Fruit fly (Drosophila melanogaster): ENCODE data around the gene CG34448.

CG34448 gene

dm6 chr2L:2375655-2376417, 41.9 kb downstream of the CG34448 start, which contains the start of gene Atxn7 (continued):
- TF ChIP-seq jumu (GFP tag; optimal IDR thresholded peaks at IDR 0.05) (no peak), CG1024 (GFP tag; IDR thresholded peaks at IDR 0.05) (0 out of 2 replicates have a peak, but pooled peaks have one; percentile 21), CG2199 (GFP tag; IDR thresholded peaks at IDR 0.05) (no peak), CG6683 (GFP tag; optimal IDR thresholded peaks at IDR 0.05) (no peak), CG12659 (GFP tag; optimal IDR thresholded peaks at IDR 0.05) (peak; percentile 79), CG5953 (GFP tag; IDR thresholded peaks at IDR 0.05) (peak; percentile 68; the same call in 1 of the 2 replicates), CG4360 (GFP tag; IDR thresholded peaks at IDR 0.05) (peak; percentile 48; the same call in 1 of the 2 replicates), hkb (optimal IDR thresholded peaks at IDR 0.05) (no peak), hkb (GFP tag; IDR thresholded peaks at IDR 0.05) (peak; percentile 68), Chrac-16 (GFP tag; optimal IDR thresholded peaks at IDR 0.05) (no peak), slp2 (GFP tag; optimal IDR thresholded peaks at IDR 0.05) (peak; percentile 55), seq (GFP tag; IDR thresholded peaks at IDR 0.05) (peak; percentile 53; the same call in 1 of the 2 replicates), CG11696 (GFP tag; IDR thresholded peaks at IDR 0.05) (no peak), Fer2 (tag; optimal IDR thresholded peaks at IDR 0.05) (peak; percentile 41), CG11695 (GFP tag; IDR thresholded peaks at IDR 0.05) (0 out of 3 replicates have a peak, but pooled peaks have one; percentile 52), Side (GFP tag; optimal IDR thresholded peaks at IDR 0.05) (peak; percentile 6), oc (tag; optimal IDR thresholded peaks at IDR 0.05) (peak; percentile 88), TFAM (GFP tag; optimal IDR thresholded peaks at IDR 0.05) (no peak), CG4404 (GFP tag; IDR thresholded peaks at IDR 0.05) (no peak), CG17186 (GFP tag; optimal IDR thresholded peaks at IDR 0.05) (peak; percentile 74), Dad (GFP tag; optimal IDR thresholded peaks at IDR 0.05) (peak; percentile 36), ap (GFP tag; IDR thresholded peaks at IDR 0.05) (peak; percentile 61), disco-r (GFP tag; optimal IDR thresholded peaks at IDR 0.05) (peak; percentile 33), vfl (GFP tag; optimal IDR thresholded peaks at IDR 0.05) (no peak), Sox102F (GFP tag; optimal IDR thresholded peaks at IDR 0.05) (peak; percentile 40), shn (GFP tag; optimal IDR thresholded peaks at IDR 0.05) (peak; percentile 50), nau (GFP tag; optimal IDR thresholded peaks at IDR 0.05) (peak; percentile 48), CG10274 (GFP tag; optimal IDR thresholded peaks at IDR 0.05) (peak; percentile 34), Six4 (GFP tag; optimal IDR thresholded peaks at IDR 0.05) (no peak), CTCF (GFP tag; optimal IDR thresholded peaks at IDR 0.05) (peak; percentile 9), emc (GFP tag; optimal IDR thresholded peaks at IDR 0.05) (no peak), Hmx (GFP tag; optimal IDR thresholded peaks at IDR 0.05) (peak; percentile 10), unpg (GFP tag; optimal IDR thresholded peaks at IDR 0.05) (peak; percentile 80), Xbp1 (GFP tag; optimal IDR thresholded peaks at IDR 0.05) (peak; percentile 45), CG10267 (tag; optimal IDR thresholded peaks at IDR 0.05) (peak; percentile 67), B-H2 (GFP tag; optimal IDR thresholded peaks at IDR 0.05) (peak; percentile 72), lov (optimal IDR thresholded peaks at IDR 0.05) (no peak), lov (GFP tag; IDR thresholded peaks at IDR 0.05) (peak; percentile 83; the same call in 2 of the 3 replicates), D19B (GFP tag; optimal IDR thresholded peaks at IDR 0.05) (no peak), CG6791 (GFP tag; IDR thresholded peaks at IDR 0.05; ENCODE audit: partially characterized antibody) (peak; percentile 96), kay (GFP tag; optimal IDR thresholded peaks at IDR 0.05) (peak; percentile 27), hth (optimal IDR thresholded peaks at IDR 0.05) (no peak), lbe (GFP tag; optimal IDR thresholded peaks at IDR 0.05) (peak; percentile 73), CG7839 (tag; optimal IDR thresholded peaks at IDR 0.05) (peak; percentile 54), nerfin-1 (tag; optimal IDR thresholded peaks at IDR 0.05) (peak; percentile 58), HmgD (GFP tag; optimal IDR thresholded peaks at IDR 0.05) (peak; percentile 54), pfk (GFP tag; optimal IDR thresholded peaks at IDR 0.05) (peak; percentile 49), CG31365 (tag; optimal IDR thresholded peaks at IDR 0.05) (no peak), CG8290 (GFP tag; optimal IDR thresholded peaks at IDR 0.05) (peak; percentile 35), CG8290 (tag; optimal IDR thresholded peaks at IDR 0.05) (peak; percentile 72 to 80), gcm (GFP tag; optimal IDR thresholded peaks at IDR 0.05) (peak; percentile 62)
